Worm (Caenorhabditis elegans) whole organism, L4/young adult: ENCODE measurements around the gene mltn-6.

Experiments
- W03F9.2 ChIP-seq: fragments of 150-350 bp; optimal IDR thresholded peaks from 2 replicates; lab custom pipeline; 2014; ENCODE audit warnings: missing biosample characterization, missing genetic modification characterization
- dao-5 ChIP-seq: sonication (generic microtip); optimal IDR thresholded peaks from 2 replicates; lab custom pipeline; 2016; ENCODE audit warnings: missing genotype, missing genetic modification characterization, moderate library complexity, missing compliant biosample characterization
- him-1 ChIP-seq: sonication (generic microtip); optimal IDR thresholded peaks from 2 replicates; lab custom pipeline; 2016; ENCODE audit warnings: missing genotype, missing genetic modification reagents, missing genetic modification characterization, missing compliant biosample characterization

mltn-6 gene

DNA sequence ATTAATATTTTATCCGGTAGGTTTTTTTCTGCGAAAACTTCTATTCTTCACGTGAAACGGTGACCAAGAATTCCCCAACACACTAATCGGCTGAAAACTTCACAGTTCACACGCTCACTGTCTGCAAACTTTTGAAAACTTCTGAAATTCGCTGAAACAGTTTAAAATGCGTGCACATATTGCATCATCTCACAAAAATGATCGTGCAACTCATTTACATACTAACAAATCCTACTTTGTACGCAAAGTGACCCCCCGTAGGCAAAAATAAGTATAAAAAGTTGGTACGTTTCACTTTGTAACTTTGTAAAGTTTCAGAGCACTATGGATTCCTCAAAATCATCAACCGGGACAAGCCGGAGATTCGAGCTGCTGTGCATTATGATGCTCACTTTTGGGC is 23.6 kb downstream of the mltn-6 start, which contains the start of gene ZK6.6:
ZK6.6 (plus strand) TSS at position 301 of the 400 bp plus-strand sequence.
- TF ChIP-seq dao-5 (tag; lab: Kevin White, UChicago), result no peak
- TF ChIP-seq him-1 (tag; lab: Kevin White, UChicago), result no peak
- no peak for TF ChIP-seq W03F9.2 (tag; lab: Kevin White, UChicago)

DNA sequence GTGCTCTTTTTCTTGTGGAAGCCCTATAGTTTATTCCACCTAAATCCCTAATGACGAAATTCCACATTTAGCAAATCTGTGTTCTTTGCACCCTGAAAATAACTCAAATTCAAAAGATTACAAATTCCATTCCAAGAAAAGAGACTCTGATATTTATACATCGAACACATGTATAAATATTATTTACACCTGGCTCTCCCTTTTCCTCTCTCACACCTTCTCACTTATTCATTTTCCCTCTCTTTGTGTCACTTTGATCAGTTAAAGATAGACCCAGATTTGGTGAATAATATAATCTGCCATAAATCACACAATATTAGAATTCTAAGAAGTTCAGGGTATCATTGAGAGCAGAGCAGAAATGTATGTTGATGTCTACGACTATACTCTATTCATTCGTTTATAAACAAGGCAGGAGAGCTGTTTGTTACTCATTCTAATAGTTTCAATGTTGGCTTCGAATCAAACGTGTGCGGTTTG is 27.5 kb downstream of the mltn-6 start, which contains the start of gene nhr-254:
nhr-254 (plus strand) TSS at position 430 of the 480 bp plus-strand sequence.
- TF ChIP-seq dao-5 (tag; lab: Kevin White, UChicago) (no peak), him-1 (tag; lab: Kevin White, UChicago) (no peak), W03F9.2 (tag; lab: Kevin White, UChicago) (no peak)

DNA sequence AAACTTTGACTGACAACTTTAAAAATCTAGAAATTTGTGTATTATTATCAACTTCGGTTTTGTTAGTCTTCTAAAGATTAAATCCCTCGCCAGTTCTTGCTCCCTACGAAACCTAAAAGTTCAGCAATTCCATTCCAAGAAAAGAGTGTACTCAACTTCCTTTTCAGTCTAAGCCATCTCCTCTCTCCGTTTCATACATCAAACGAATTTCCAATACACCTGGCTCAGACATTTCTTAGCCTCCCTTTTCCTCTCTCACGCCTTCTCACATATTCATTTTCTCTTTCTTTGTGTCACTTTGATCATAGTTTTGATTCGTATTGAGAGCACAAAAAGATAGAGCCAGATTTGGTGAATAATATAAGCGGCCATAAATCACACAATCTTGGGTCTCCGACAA is 31.6 kb downstream of the mltn-6 start, which contains the start of gene nhr-253:
nhr-253 (plus strand) TSS at position 285 of the 400 bp plus-strand sequence.
- TF ChIP-seq him-1 (tag; lab: Kevin White, UChicago) (no peak), dao-5 (tag; lab: Kevin White, UChicago) (no peak), W03F9.2 (tag; lab: Kevin White, UChicago) (no peak)

DNA sequence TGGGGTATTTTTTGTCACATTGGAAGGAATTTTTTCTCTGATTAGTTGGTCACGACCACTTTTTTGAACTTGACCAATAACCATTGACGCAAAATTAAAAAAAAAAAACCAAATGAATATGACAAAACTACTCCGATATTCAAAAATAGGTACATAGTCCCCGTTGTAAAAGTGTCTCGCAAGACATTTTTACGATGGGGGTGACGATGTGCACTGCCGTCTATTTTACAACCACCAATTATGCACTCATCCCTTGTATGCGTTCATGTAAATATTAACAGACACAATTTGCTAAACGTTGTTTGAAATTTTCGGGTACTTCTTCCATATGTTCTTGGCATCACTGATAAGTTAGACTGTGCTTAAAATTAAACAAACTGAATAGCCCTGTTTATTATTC is 35.0 kb downstream of the mltn-6 start, which contains the start of gene scl-27:
scl-27 (plus strand) TSS at position 301 of the 400 bp plus-strand sequence.
- TF ChIP-seq W03F9.2 (tag; lab: Kevin White, UChicago), result no peak
- TF ChIP-seq him-1 (tag; lab: Kevin White, UChicago), result no peak
- no peak for TF ChIP-seq dao-5 (tag; lab: Kevin White, UChicago)

DNA sequence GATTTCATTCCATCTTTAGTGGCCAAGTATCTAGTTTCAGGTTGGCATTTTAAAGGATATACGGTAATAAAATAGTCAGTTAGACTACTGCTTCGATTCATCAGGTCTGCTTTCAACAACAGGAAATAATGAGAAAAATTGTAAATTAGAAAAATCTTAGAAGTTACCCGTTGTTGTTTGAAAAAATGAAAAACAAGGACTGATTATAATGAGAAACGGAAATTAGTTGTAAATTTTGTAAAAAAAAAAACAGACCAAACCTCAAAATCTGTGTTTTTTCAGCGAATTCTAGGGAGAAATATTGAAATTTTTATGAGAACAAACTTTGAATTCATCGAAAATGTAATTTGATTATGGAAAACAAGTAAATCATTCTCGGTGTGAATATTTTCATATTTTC is 38.3 kb downstream of the mltn-6 start, which contains the start of gene srh-62:
srh-62 (minus strand) TSS at position 101 of the 400 bp plus-strand sequence.
- no peak for TF ChIP-seq dao-5 (tag; lab: Kevin White, UChicago)
- TF ChIP-seq him-1 (tag; lab: Kevin White, UChicago), result no peak
- TF ChIP-seq W03F9.2 (tag; lab: Kevin White, UChicago), result no peak

DNA sequence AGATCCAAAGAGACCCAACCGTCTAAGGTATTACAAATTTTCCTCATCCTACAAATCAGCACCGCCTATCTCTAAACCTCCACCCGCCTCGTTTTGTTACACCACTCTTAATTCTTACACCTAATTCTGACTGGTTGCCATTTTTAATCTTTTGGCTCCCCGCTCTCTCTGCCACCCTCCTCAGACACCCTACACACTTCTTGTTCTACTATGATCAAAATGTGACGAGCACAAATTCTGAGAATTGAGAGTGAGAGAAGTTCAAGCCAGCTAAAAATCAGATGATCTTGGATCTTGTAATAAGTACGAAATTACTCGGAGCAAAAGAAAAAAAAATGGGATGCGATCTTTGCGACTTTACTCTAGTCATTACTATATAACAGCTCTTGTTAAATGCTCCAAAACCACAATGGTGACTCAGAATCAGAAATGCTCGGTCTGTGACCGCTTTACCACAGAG is 39.5 kb downstream of the mltn-6 start, which contains the start of gene nhr-252:
nhr-252 (plus strand) TSS at position 410 of the 460 bp plus-strand sequence.
- TF ChIP-seq dao-5 (tag; lab: Kevin White, UChicago) (no peak), him-1 (tag; lab: Kevin White, UChicago) (no peak), W03F9.2 (tag; lab: Kevin White, UChicago) (no peak)

DNA sequence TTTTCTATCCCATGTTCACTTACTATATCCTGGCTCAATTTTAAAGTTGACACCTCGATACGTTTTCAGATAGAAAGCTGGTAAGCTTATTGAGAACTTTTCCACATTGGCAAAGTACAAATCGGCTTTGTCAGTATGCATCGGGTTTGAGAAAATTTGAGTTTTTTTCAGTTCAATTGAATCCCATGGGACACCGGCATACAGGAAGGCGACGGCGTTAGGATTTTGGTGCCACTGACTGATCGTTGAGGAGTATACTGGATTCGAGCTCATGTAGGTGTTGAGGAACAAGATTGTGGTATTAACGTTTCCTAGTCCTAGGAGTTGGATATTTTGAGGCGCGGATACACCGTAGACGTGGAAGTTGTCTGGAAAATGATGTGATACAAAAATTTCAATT is 48.1 kb downstream of the mltn-6 start:
- TF ChIP-seq W03F9.2 (tag; lab: Kevin White, UChicago) (no peak), him-1 (tag; lab: Kevin White, UChicago) (no peak), dao-5 (tag; lab: Kevin White, UChicago) (no peak)

DNA sequence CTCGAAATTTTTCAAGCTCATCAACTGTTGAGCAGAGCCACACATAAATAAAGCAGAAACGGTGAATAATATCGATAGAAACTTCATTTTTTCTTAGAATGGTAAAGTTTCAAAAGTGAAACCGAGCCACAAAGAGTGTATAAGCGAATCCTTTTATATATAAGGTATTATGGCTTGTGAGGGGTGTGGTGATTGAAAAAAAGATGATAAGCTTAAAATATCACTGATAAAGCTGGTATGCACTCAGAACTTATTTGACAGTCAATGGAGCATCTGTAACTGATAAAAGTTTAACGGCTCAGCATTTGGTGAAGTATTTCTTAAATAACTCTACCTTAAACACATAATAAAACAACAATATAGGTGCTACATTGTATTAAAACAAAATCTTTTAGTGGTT is 49.9 kb downstream of the mltn-6 start, which contains the start of gene dod-19:
dod-19 (minus strand) TSS at position 130 of the 400 bp plus-strand sequence.
- TF ChIP-seq dao-5 (tag; lab: Kevin White, UChicago) (no peak), him-1 (tag; lab: Kevin White, UChicago) (no peak), W03F9.2 (tag; lab: Kevin White, UChicago) (no peak)

DNA sequence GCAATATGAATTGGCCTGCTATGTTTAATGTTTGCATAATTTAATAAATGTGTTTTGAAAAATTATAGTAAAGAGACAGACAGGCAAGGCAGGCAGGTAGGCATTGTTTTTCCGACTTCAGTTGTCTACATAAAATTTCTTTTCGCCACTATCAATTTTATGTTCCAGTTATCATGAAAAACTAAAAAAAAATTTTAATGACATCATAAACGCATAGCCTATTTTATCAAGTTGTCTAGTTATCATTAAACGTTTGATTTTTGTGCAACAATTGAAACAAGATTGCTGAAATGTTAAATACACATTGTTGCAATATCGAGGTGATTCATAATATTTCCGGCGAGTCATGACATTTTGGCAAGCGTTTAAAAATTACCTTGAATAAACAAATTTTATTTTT is 50.3 kb downstream of the mltn-6 start:
- TF ChIP-seq dao-5 (tag; lab: Kevin White, UChicago), result no peak

DNA sequence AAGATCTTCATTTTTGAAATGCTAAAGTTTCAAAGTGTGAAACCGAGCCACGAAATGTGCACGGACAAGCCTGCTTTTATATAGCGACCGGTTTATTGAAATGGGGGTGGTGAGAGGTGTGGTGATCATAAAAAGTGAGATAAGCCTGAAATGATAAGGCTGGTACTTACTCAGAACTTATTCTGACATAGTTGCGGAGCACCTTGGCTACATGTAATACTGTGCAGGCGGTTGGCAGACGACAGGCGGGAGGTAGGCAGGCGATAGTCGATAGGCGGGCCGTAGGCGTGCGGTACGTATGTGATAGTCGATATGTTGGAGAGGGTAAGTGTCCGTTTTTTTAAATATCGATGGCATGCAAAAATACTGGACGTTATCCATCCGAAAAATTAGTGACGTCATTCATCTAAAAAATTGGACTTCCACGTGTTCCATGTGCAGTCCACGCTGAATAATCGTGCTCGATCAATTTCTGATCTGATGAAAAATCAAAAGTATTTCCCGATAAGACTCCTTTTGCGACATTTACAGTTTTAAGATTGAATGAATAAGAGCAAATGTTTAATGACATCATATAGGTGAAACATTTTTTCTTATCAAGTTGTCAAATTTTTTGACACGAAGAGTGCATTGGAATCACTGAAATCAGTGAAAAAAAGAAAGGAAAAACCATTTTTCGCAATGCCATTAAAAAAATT is 53.1 kb downstream of the mltn-6 start, which contains the start of gene irg-8:
irg-8 (minus strand) TSS at position 51 of the 698 bp plus-strand sequence.
- TF ChIP-seq him-1 (tag; lab: Kevin White, UChicago) (no peak), W03F9.2 (tag; lab: Kevin White, UChicago) (no peak), dao-5 (tag; lab: Kevin White, UChicago) (no peak)

DNA sequence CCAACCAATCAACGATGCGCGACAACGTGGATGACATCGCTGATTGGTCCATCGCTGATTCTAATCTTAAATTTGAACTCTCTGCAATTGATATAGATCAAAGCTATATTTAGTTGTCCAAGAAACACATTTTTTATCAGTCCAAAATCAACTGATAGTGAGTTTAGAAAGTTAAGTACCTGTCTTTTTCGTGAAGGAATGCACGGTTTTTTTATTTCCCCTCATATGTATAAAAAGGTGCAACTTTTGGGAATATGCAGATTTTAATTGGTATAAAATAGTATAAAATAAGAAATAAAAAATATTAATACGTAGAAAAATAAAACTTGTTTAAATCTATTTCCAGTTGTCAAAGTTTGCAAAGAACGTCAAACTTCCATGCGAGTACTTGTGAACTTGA is 53.7 kb downstream of the mltn-6 start, which contains the start of gene Y39D8A.1:
Y39D8A.1 (plus strand) TSS at position 301 of the 400 bp plus-strand sequence.
- TF ChIP-seq him-1 (tag; lab: Kevin White, UChicago) (no peak), W03F9.2 (tag; lab: Kevin White, UChicago) (no peak), dao-5 (tag; lab: Kevin White, UChicago) (no peak)
